Worm (Caenorhabditis elegans) whole organism, late embryonic: ENCODE measurements around the gene K04C2.3.

Experiments
- ceh-18 ChIP-seq: sonication (generic microtip); optimal IDR thresholded peaks from 2 replicates; lab custom pipeline; 2016; ENCODE audit warnings: missing genetic modification characterization, missing compliant biosample characterization
- ceh-45 ChIP-seq: fragments of 200-800 bp; sonication (Bioruptor generic); IDR thresholded peaks from 2 replicates; pipeline ENCODE4 v1.3.6; 2022; ENCODE audit warnings: missing genetic modification reagents, missing genetic modification characterization, missing compliant biosample characterization
- ceh-48 ChIP-seq: sonication (generic microtip); optimal IDR thresholded peaks from 2 replicates; lab custom pipeline; 2016; ENCODE audit warnings: missing genetic modification characterization, inconsistent platforms, missing compliant biosample characterization
- dmd-4 ChIP-seq: sonication (generic microtip); optimal IDR thresholded peaks from 2 replicates; lab custom pipeline; 2016; ENCODE audit warnings: borderline replicate concordance, missing genetic modification characterization, missing compliant biosample characterization
- hlh-30 ChIP-seq: sonication (generic microtip); optimal IDR thresholded peaks from 2 replicates; lab custom pipeline; 2017; ENCODE audit warnings: antibody characterized with exemption, missing genetic modification characterization, missing compliant biosample characterization; ENCODE audit not compliant: insufficient read depth
- lin-11 ChIP-seq: fragments of 200-800 bp; sonication (Bioruptor generic); optimal IDR thresholded peaks from 2 replicates; lab custom pipeline; 2018; ENCODE audit warnings: mild to moderate bottlenecking, missing genetic modification characterization, missing compliant biosample characterization
- mec-3 ChIP-seq: sonication (generic microtip); optimal IDR thresholded peaks from 2 replicates; lab custom pipeline; 2016; ENCODE audit warnings: borderline replicate concordance, missing genetic modification characterization, missing compliant biosample characterization
- nfya-1 ChIP-seq: sonication (generic microtip); optimal IDR thresholded peaks from 2 replicates; lab custom pipeline; 2017; ENCODE audit warnings: missing genetic modification characterization, mild to moderate bottlenecking, missing compliant biosample characterization, antibody characterized with exemption, moderate library complexity
- odd-2 ChIP-seq: sonication (generic microtip); optimal IDR thresholded peaks from 2 replicates; lab custom pipeline; 2017; ENCODE audit warnings: antibody characterized with exemption, mild to moderate bottlenecking, missing genetic modification characterization, missing compliant biosample characterization
- pha-4 ChIP-seq: fragments of 150-350 bp; optimal IDR thresholded peaks from 2 replicates; lab custom pipeline; 2018; ENCODE audit warnings: missing biosample characterization, missing genetic modification reagents, missing genetic modification characterization
- unc-3 ChIP-seq, 2 experiments: fragments of 200-800 bp in 1 of 2; sonication (Bioruptor generic) in 1 of 2; sonication (generic microtip) in 1 of 2; conservative IDR thresholded peaks in 1 of 2; optimal IDR thresholded peaks in 1 of 2; 2 replicates each; pipeline versions ENCODE4 v1.3.6 to Lab custom; 2016 to 2022; ENCODE audit warnings: missing compliant biosample characterization in 2 of 2, missing genetic modification characterization in 2 of 2, missing genetic modification reagents in 1 of 2

DNA sequence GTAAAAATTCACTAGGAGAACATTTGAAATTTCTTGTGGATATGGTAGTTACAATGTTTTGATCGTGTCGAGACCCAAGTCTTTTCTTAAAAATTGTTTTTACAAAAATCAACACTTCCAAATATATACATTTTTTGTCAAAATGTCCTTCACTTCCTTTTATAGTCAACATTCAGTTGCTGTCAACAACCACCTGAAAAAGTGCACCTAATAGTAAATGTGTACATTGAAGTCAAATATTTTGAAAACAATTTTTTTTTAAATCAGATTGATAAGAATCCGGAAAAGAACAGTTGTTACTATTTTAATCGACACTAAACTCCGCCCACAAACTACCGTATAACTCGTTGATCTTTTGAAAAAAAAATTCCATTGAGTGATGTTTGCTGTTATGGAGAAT is 22.8 kb downstream of the K04C2.3 start:
- no peak for TF ChIP-seq hlh-30
- TF ChIP-seq nfya-1 (tag; lab: Kevin White, UChicago), result no peak
- no peak for TF ChIP-seq pha-4 (tag; lab: Kevin White, UChicago)
- TF ChIP-seq mec-3 (tag; lab: Kevin White, UChicago), result no peak
- no peak for TF ChIP-seq odd-2 (tag; lab: Kevin White, UChicago)
- TF ChIP-seq ceh-48 (tag; lab: Kevin White, UChicago), result no peak
- TF ChIP-seq lin-11, result no peak
- TF ChIP-seq unc-3 (GFP tag; conservative IDR thresholded peaks at IDR 0.05; lab: Robert Waterston, UW), result no peak
- TF ChIP-seq unc-3 (tag; optimal IDR thresholded peaks at IDR 0.05; lab: Kevin White, UChicago), result no peak
- no peak for TF ChIP-seq dmd-4
- TF ChIP-seq ceh-45 (GFP tag; lab: Robert Waterston, UW), result no peak
- no peak for TF ChIP-seq ceh-18 (tag; lab: Kevin White, UChicago)
